Comparison of ENCODE assay signal across 1 worm cellular context in genomic region chrIII:2528621-2529113, ce11.
TF ChIP-seq lines count a peak whose summit lies in the region.

Gene Y54F10AM.15 (minus strand): TSS chrIII:2528679.
Gene rbc-2 (minus strand): TSS chrIII:2528689.
Gene ndua-8 (plus strand): TSS chrIII:2529063.

TF ChIP-seq in whole organism, L1 larva, 84 proteins besides CTCF, POLR2A, EP300 and RAD21 (continued from another document):
- TF ChIP-seq egl-13 (tag; optimal IDR thresholded peaks at IDR 0.05; lab: Kevin White, UChicago): peak; percentile 72
- no peak for TF ChIP-seq efl-3 (GFP tag; optimal IDR thresholded peaks at IDR 0.05; lab: Kevin White, UChicago)
- TF ChIP-seq pax-3 (tag; optimal IDR thresholded peaks at IDR 0.05; lab: Kevin White, UChicago): peak; percentile 84
- TF ChIP-seq vab-15 (tag; optimal IDR thresholded peaks at IDR 0.05; lab: Kevin White, UChicago): peak; percentile 36
- peak; percentile 92 to 93 for TF ChIP-seq efl-1 (optimal IDR thresholded peaks at IDR 0.05; lab: Kevin White, UChicago)
- peak; percentile 83 to 98 for TF ChIP-seq efl-1 (GFP tag; optimal IDR thresholded peaks at IDR 0.05 in 1 of 2; lab: Kevin White, UChicago)
- peak; percentile 52 for TF ChIP-seq ceh-8 (GFP tag; optimal IDR thresholded peaks at IDR 0.05; lab: Kevin White, UChicago)
- TF ChIP-seq nhr-84 (tag; optimal IDR thresholded peaks at IDR 0.05; lab: Kevin White, UChicago): no peak
- peak; percentile 94 for TF ChIP-seq skn-1 (tag; optimal IDR thresholded peaks at IDR 0.05; lab: Kevin White, UChicago)
- peak; percentile 92 for TF ChIP-seq lin-35 (GFP tag; optimal IDR thresholded peaks at IDR 0.05; lab: Kevin White, UChicago)
- TF ChIP-seq hlh-17 (GFP tag; optimal IDR thresholded peaks at IDR 0.05; lab: Kevin White, UChicago; ENCODE audit: borderline replicate concordance): no peak
- TF ChIP-seq sptf-1 (tag; optimal IDR thresholded peaks at IDR 0.05; lab: Kevin White, UChicago): no peak
- TF ChIP-seq sox-4 (tag; optimal IDR thresholded peaks at IDR 0.05; lab: Kevin White, UChicago): peak; percentile 80
- TF ChIP-seq lsy-2 (tag; optimal IDR thresholded peaks at IDR 0.05; lab: Kevin White, UChicago): peak; percentile 96 to 97
- no peak for TF ChIP-seq unc-98 (GFP tag; IDR thresholded peaks at IDR 0.05; lab: Robert Waterston, UW)
- peak; percentile 89 for TF ChIP-seq lin-15B (tag; optimal IDR thresholded peaks at IDR 0.05; lab: Kevin White, UChicago)
- peak; percentile 78 for TF ChIP-seq fos-1 (tag; optimal IDR thresholded peaks at IDR 0.05; lab: Kevin White, UChicago)
- TF ChIP-seq ceh-63 (GFP tag; optimal IDR thresholded peaks at IDR 0.05; lab: Kevin White, UChicago): no peak
- no peak for TF ChIP-seq ces-1 (GFP tag; optimal IDR thresholded peaks at IDR 0.05; lab: Kevin White, UChicago)
- peak; percentile 69 for TF ChIP-seq zip-4 (GFP tag; optimal IDR thresholded peaks at IDR 0.05; lab: Kevin White, UChicago)
- TF ChIP-seq tlp-1 (tag; optimal IDR thresholded peaks at IDR 0.05; lab: Kevin White, UChicago): no peak
- TF ChIP-seq nhr-20 (tag; optimal IDR thresholded peaks at IDR 0.05; lab: Kevin White, UChicago): peak; percentile 90
- TF ChIP-seq unc-86 (tag; optimal IDR thresholded peaks at IDR 0.05; lab: Kevin White, UChicago): peak; percentile 93
- TF ChIP-seq Y116A8C.19 (tag; optimal IDR thresholded peaks at IDR 0.05; lab: Kevin White, UChicago; ENCODE audit: borderline replicate concordance): no peak
- TF ChIP-seq nhr-85 (tag; lab: Kevin White, UChicago): peak; percentile 92
